Worm (Caenorhabditis elegans): Measurements from ENCODE around the gene gap-2.

Gene gap-2

ce11 chrX:9436843-9437312 lies 35.4 kb upstream of the gap-2 start, which contains the start of gene tbb-4:
Gene tbb-4, minus strand, starts transcription at chrX:9436893.
- TF ChIP-seq nhr-237 (tag; optimal IDR thresholded peaks at IDR 0.05): no peak
- TF ChIP-seq unc-39 (tag; optimal IDR thresholded peaks at IDR 0.05): no peak
- no peak for TF ChIP-seq nfya-1 (tag; optimal IDR thresholded peaks at IDR 0.05; ENCODE audit: insufficient read depth)
- no peak for TF ChIP-seq sea-2 (GFP tag; optimal IDR thresholded peaks at IDR 0.05)

- no peak for TF ChIP-seq ztf-4 (tag; optimal IDR thresholded peaks at IDR 0.05)
- no peak for TF ChIP-seq fkh-10 (GFP tag; optimal IDR thresholded peaks at IDR 0.05)
- no peak for TF ChIP-seq unc-39 (tag; optimal IDR thresholded peaks at IDR 0.05)
- TF ChIP-seq egl-5 (tag; optimal IDR thresholded peaks at IDR 0.05): peak; percentile 67
- peak; percentile 21 for TF ChIP-seq egl-27 (tag; optimal IDR thresholded peaks at IDR 0.05)
- no peak for TF ChIP-seq ama-1 (optimal IDR thresholded peaks at IDR 0.05)
- no peak for TF ChIP-seq ceh-28 (tag; optimal IDR thresholded peaks at IDR 0.05)
- peak; percentile 45 for TF ChIP-seq skn-1 (tag; optimal IDR thresholded peaks at IDR 0.05)
- TF ChIP-seq R02D3.7 (tag; optimal IDR thresholded peaks at IDR 0.05): peak; percentile 70
- TF ChIP-seq fkh-2 (tag; optimal IDR thresholded peaks at IDR 0.05): peak; percentile 1
- TF ChIP-seq pha-4 (tag; optimal IDR thresholded peaks at IDR 0.05): peak; percentile 83
- TF ChIP-seq nhr-23 (tag; optimal IDR thresholded peaks at IDR 0.05): peak; percentile 77
- no peak for TF ChIP-seq daf-12 (tag; optimal IDR thresholded peaks at IDR 0.05)
- no peak for TF ChIP-seq eor-1 (tag; optimal IDR thresholded peaks at IDR 0.05)
- no peak for TF ChIP-seq lsy-12 (tag; optimal IDR thresholded peaks at IDR 0.05)
- peak; percentile 30 for TF ChIP-seq snpc-4 (tag; optimal IDR thresholded peaks at IDR 0.05)
- no peak for TF ChIP-seq ztf-11 (tag; optimal IDR thresholded peaks at IDR 0.05)
- TF ChIP-seq ZK546.5 (tag; optimal IDR thresholded peaks at IDR 0.05): no peak
- peak; percentile 84 for TF ChIP-seq nhr-25 (tag; optimal IDR thresholded peaks at IDR 0.05)
- peak; percentile 50 for TF ChIP-seq jun-1 (tag; optimal IDR thresholded peaks at IDR 0.05)
- TF ChIP-seq nhr-12 (tag; optimal IDR thresholded peaks at IDR 0.05): no peak
- TF ChIP-seq pqm-1 (tag; optimal IDR thresholded peaks at IDR 0.05): peak; percentile 74
- TF ChIP-seq nhr-43 (tag; optimal IDR thresholded peaks at IDR 0.05; ENCODE audit: poor library complexity, severe bottlenecking): no peak
- TF ChIP-seq fos-1 (tag; optimal IDR thresholded peaks at IDR 0.05): peak; percentile 33
- TF ChIP-seq lin-39 (tag; optimal IDR thresholded peaks at IDR 0.05): peak; percentile 73
- TF ChIP-seq lin-15B (tag; optimal IDR thresholded peaks at IDR 0.05): peak; percentile 18
- peak; percentile 59 for TF ChIP-seq elt-2 (tag; optimal IDR thresholded peaks at IDR 0.05)
- TF ChIP-seq ceh-16 (tag; optimal IDR thresholded peaks at IDR 0.05): no peak
- no peak for TF ChIP-seq zag-1 (tag; optimal IDR thresholded peaks at IDR 0.05)
- TF ChIP-seq nhr-77 (tag; optimal IDR thresholded peaks at IDR 0.05): no peak
- no peak for TF ChIP-seq elt-3 (tag; optimal IDR thresholded peaks at IDR 0.05)
- TF ChIP-seq nfya-1 (tag; optimal IDR thresholded peaks at IDR 0.05; ENCODE audit: insufficient read depth): peak; percentile 77
- TF ChIP-seq mdl-1 (tag; optimal IDR thresholded peaks at IDR 0.05): no peak
- TF ChIP-seq tbx-2 (tag; optimal IDR thresholded peaks at IDR 0.05): no peak
- TF ChIP-seq elt-1 (tag; optimal IDR thresholded peaks at IDR 0.05): no peak
- no peak for TF ChIP-seq ceh-82 (tag; optimal IDR thresholded peaks at IDR 0.05)
- peak; percentile 77 for TF ChIP-seq hmg-11 (tag; optimal IDR thresholded peaks at IDR 0.05)
Measured at ce11 chrX:9441512-9441911, 30.8 kb upstream of the gap-2 start, which contains the start of gene memb-1. Gene memb-1, minus strand, starts transcription at chrX:9441571.

ce11 chrX:9443871-9444270 lies 28.4 kb upstream of the gap-2 start:
- TF ChIP-seq nhr-28 (tag; optimal IDR thresholded peaks at IDR 0.05) (no peak), fkh-10 (GFP tag; optimal IDR thresholded peaks at IDR 0.05) (peak; percentile 4), nhr-76 (tag; optimal IDR thresholded peaks at IDR 0.05) (no peak)
